Worm (Caenorhabditis elegans): ENCODE data around the gene pqn-57.

ce11 chrX:8285169-8285796 lies 35.5 kb downstream of the pqn-57 start, which contains the start of the genes fis-2 and F13B9.2:
- TF ChIP-seq him-1 (tag; optimal IDR thresholded peaks at IDR 0.05) (no peak), dao-5 (tag; optimal IDR thresholded peaks at IDR 0.05) (no peak), W03F9.2 (tag; optimal IDR thresholded peaks at IDR 0.05) (no peak)

Data from whole organism, L4/young adult.